Fruit fly (Drosophila melanogaster): ENCODE results near the gene CG32579.

The CG32579 gene

dm6 chrX:16278783-16279182 is 44.3 kb upstream of the CG32579 start (continued):
- TF ChIP-seq crc (GFP tag; optimal IDR thresholded peaks at IDR 0.05) (peak; percentile 24), sob (GFP tag; IDR thresholded peaks at IDR 0.05) (peak; percentile 59; the same call in 1 of the 2 replicates), Hmx (GFP tag; optimal IDR thresholded peaks at IDR 0.05) (no peak), CG11560 (tag; IDR thresholded peaks at IDR 0.05) (peak; percentile 44; the same call in 1 of the 3 replicates), Camta (GFP tag; optimal IDR thresholded peaks at IDR 0.05) (no peak), CG14050 (GFP tag; IDR thresholded peaks at IDR 0.05) (peak; percentile 68; the same call in 2 of the 3 replicates), pb (GFP tag; optimal IDR thresholded peaks at IDR 0.05) (peak; percentile 27), wor (GFP tag; IDR thresholded peaks at IDR 0.05) (peak; percentile 67), CG31224 (GFP tag; IDR thresholded peaks at IDR 0.05) (peak; percentile 60; the same call in 1 of the 2 replicates), CG3847 (GFP tag; IDR thresholded peaks at IDR 0.05) (peak; percentile 66), ATbp (GFP tag; optimal IDR thresholded peaks at IDR 0.05) (peak; percentile 90), Xrp1 (GFP tag; IDR thresholded peaks at IDR 0.05) (peak; percentile 94), CG7745 (tag; optimal IDR thresholded peaks at IDR 0.05) (peak; percentile 12), CG8281 (tag; optimal IDR thresholded peaks at IDR 0.05) (peak; percentile 71), Adf1 (GFP tag; IDR thresholded peaks at IDR 0.05) (no peak), CG3995 (GFP tag; optimal IDR thresholded peaks at IDR 0.05) (no peak), Optix (GFP tag; IDR thresholded peaks at IDR 0.05) (peak; percentile 76), Sry-β (GFP tag; optimal IDR thresholded peaks at IDR 0.05) (peak; percentile 32), Side (GFP tag; optimal IDR thresholded peaks at IDR 0.05) (peak; percentile 31), CG10366 (GFP tag; IDR thresholded peaks at IDR 0.05) (peak; percentile 73), CG12391 (tag; optimal IDR thresholded peaks at IDR 0.05) (peak; percentile 88), BEAF-32 (GFP tag; optimal IDR thresholded peaks at IDR 0.05) (no peak), hth (optimal IDR thresholded peaks at IDR 0.05) (no peak), tio (GFP tag; optimal IDR thresholded peaks at IDR 0.05) (no peak), lmd (GFP tag; IDR thresholded peaks at IDR 0.05) (peak; percentile 79), seq (GFP tag; IDR thresholded peaks at IDR 0.05) (peak; percentile 88), ham (GFP tag; IDR thresholded peaks at IDR 0.05) (0 out of 2 replicates have a peak, but pooled peaks have one; percentile 44), danr (GFP tag; IDR thresholded peaks at IDR 0.05) (peak; percentile 72), vnd (GFP tag; IDR thresholded peaks at IDR 0.05; ENCODE audit: partially characterized antibody) (no peak), CG1024 (GFP tag; IDR thresholded peaks at IDR 0.05) (peak; percentile 53), sd (tag; optimal IDR thresholded peaks at IDR 0.05) (no peak), CG12236 (GFP tag; optimal IDR thresholded peaks at IDR 0.05) (peak; percentile 29), B-H1 (GFP tag; IDR thresholded peaks at IDR 0.05) (peak; percentile 65), br (optimal IDR thresholded peaks at IDR 0.05) (no peak), bbx (GFP tag; IDR thresholded peaks at IDR 0.05; ENCODE audit: partially characterized antibody) (no peak), CG12744 (GFP tag; optimal IDR thresholded peaks at IDR 0.05) (peak; percentile 15), H15 (GFP tag; IDR thresholded peaks at IDR 0.05) (peak; percentile 67; the same call in 2 of the 3 replicates), prd (optimal IDR thresholded peaks at IDR 0.05) (no peak), prd (GFP tag; IDR thresholded peaks at IDR 0.05) (peak; percentile 86), Eip74EF (GFP tag; optimal IDR thresholded peaks at IDR 0.05) (peak in 1 of 2 experiments; percentile 79), tll (GFP tag; optimal IDR thresholded peaks at IDR 0.05) (no peak), Antp (GFP tag; optimal IDR thresholded peaks at IDR 0.05) (peak; percentile 54), fu2 (GFP tag; optimal IDR thresholded peaks at IDR 0.05) (no peak), chn (GFP tag; optimal IDR thresholded peaks at IDR 0.05) (peak; percentile 52), CG34224 (GFP tag; IDR thresholded peaks at IDR 0.05; ENCODE audit: partially characterized antibody) (no peak), CG42726 (GFP tag; IDR thresholded peaks at IDR 0.05; ENCODE audit: partially characterized antibody) (no peak), Atf3 (GFP tag; optimal IDR thresholded peaks at IDR 0.05) (peak; percentile 3), CG11695 (GFP tag; IDR thresholded peaks at IDR 0.05) (peak; percentile 85), bigmax (GFP tag; optimal IDR thresholded peaks at IDR 0.05) (peak; percentile 34), CG2889 (GFP tag; IDR thresholded peaks at IDR 0.05) (peak; percentile 72; the same call in 2 of the 3 replicates), cwo (GFP tag; optimal IDR thresholded peaks at IDR 0.05) (peak; percentile 76), ssp (GFP tag; IDR thresholded peaks at IDR 0.05) (peak; percentile 29)
